Worm (Caenorhabditis elegans): Measurements from ENCODE around the gene lcmt-1.
"Not testable (repeated sequence)": the region's sequence is repeated elsewhere in the genome, so short reads cannot be mapped to it uniquely, and the experiment has no call there.

The lcmt-1 gene

ce11 chrIII:4370585-4370984 lies 27.3 kb downstream of the lcmt-1 start, which contains the start of gene ckb-3:
TSS of gene ckb-3 (plus strand) at chrIII:4370885.
- TF ChIP-seq lin-29 (GFP tag; IDR thresholded peaks at IDR 0.05) (no peak), set-16 (GFP tag; IDR thresholded peaks at IDR 0.05) (no peak), zag-1 (tag; optimal IDR thresholded peaks at IDR 0.05) (no peak), nhr-41 (GFP tag; IDR thresholded peaks at IDR 0.05) (no peak), F49E8.2 (tag; optimal IDR thresholded peaks at IDR 0.05; ENCODE audit: borderline replicate concordance) (no peak), F26F4.8 (GFP tag; conservative IDR thresholded peaks at IDR 0.05) (no peak), T26A8.4 (GFP tag; IDR thresholded peaks at IDR 0.05) (no peak), lin-38 (GFP tag; IDR thresholded peaks at IDR 0.05) (no peak), dve-1 (tag; optimal IDR thresholded peaks at IDR 0.05; ENCODE audit: insufficient read depth) (no peak), dmd-9 (GFP tag; IDR thresholded peaks at IDR 0.05) (no peak), daf-8 (GFP tag; IDR thresholded peaks at IDR 0.05) (no peak), lim-7 (GFP tag; IDR thresholded peaks at IDR 0.05) (no peak), lin-39 (tag; optimal IDR thresholded peaks at IDR 0.05) (no peak), ZK337.2 (GFP tag; IDR thresholded peaks at IDR 0.05) (no peak), R02D3.7 (tag; optimal IDR thresholded peaks at IDR 0.05) (no peak)

- TF ChIP-seq snpc-4 (tag; optimal IDR thresholded peaks at IDR 0.05) (no peak), daf-16 (GFP tag; optimal IDR thresholded peaks at IDR 0.05) (no peak), daf-16 (tag; optimal IDR thresholded peaks at IDR 0.05) (peak; percentile 97)
These were observed 29.6 kb downstream of the lcmt-1 start for ce11 chrIII:4372894-4373293.

ce11 chrIII:4374854-4375253 lies 31.6 kb downstream of the lcmt-1 start, which contains the start of gene pals-26:
TSS of gene pals-26 (plus strand) at chrIII:4375154.
- TF ChIP-seq ztf-7 (tag; optimal IDR thresholded peaks at IDR 0.05) = no peak

- TF ChIP-seq arid-1 (GFP tag; conservative IDR thresholded peaks at IDR 0.05) (peak; percentile 68), snpc-1.2 (GFP tag; IDR thresholded peaks at IDR 0.05) (peak; percentile 30; the same call in 1 of the 2 replicates), hif-1 (tag; optimal IDR thresholded peaks at IDR 0.05) (peak in 1 of 2 experiments; percentile 54), spr-1 (tag; optimal IDR thresholded peaks at IDR 0.05) (peak; percentile 77), daf-16 (GFP tag; optimal IDR thresholded peaks at IDR 0.05) (peak in 1 of 2 experiments; percentile 48), daf-16 (tag; optimal IDR thresholded peaks at IDR 0.05) (peak; percentile 40), pqm-1 (tag; optimal IDR thresholded peaks at IDR 0.05) (peak; percentile 70), mxl-2 (GFP tag; conservative IDR thresholded peaks at IDR 0.05) (0 out of 2 replicates have a peak, but pooled peaks have one; percentile 56), madf-9 (GFP tag; conservative IDR thresholded peaks at IDR 0.05) (peak; percentile 56; the same call in 1 of the 2 replicates), lim-7 (GFP tag; IDR thresholded peaks at IDR 0.05) (peak; percentile 65), mdt-29 (GFP tag; IDR thresholded peaks at IDR 0.05) (0 out of 2 replicates have a peak, but pooled peaks have one; percentile 17), madf-5 (GFP tag; IDR thresholded peaks at IDR 0.05) (peak; percentile 46 to 62; a peak in 1 of 4 replicates), mxl-3 (GFP tag; optimal IDR thresholded peaks at IDR 0.05) (peak; percentile 48), fkh-10 (GFP tag; optimal IDR thresholded peaks at IDR 0.05) (peak; percentile 4), tra-1 (GFP tag; IDR thresholded peaks at IDR 0.05) (peak; percentile 64), egl-43 (GFP tag; IDR thresholded peaks at IDR 0.05) (peak; percentile 79), php-3 (GFP tag; IDR thresholded peaks at IDR 0.05) (peak; percentile 48), duxl-1 (tag; optimal IDR thresholded peaks at IDR 0.05; ENCODE audit: poor library complexity) (peak; percentile 79), zip-11 (GFP tag; IDR thresholded peaks at IDR 0.05) (peak; percentile 46; the same call in 1 of the 2 replicates), set-16 (GFP tag; IDR thresholded peaks at IDR 0.05) (peak; percentile 91), ZK337.2 (GFP tag; IDR thresholded peaks at IDR 0.05) (peak; percentile 70; the same call in 1 of the 2 replicates), Y5F2A.4 (GFP tag; optimal IDR thresholded peaks at IDR 0.05) (peak; percentile 19), rbr-2 (tag; optimal IDR thresholded peaks at IDR 0.05) (peak; percentile 69), mes-2 (tag; optimal IDR thresholded peaks at IDR 0.05; ENCODE audit: poor library complexity, severe bottlenecking) (peak; percentile 62), nhr-28 (tag; optimal IDR thresholded peaks at IDR 0.05) (peak; percentile 18), pha-4 (GFP tag; IDR thresholded peaks at IDR 0.05) (peak; percentile 82), daf-19 (GFP tag; conservative IDR thresholded peaks at IDR 0.05) (0 out of 2 replicates have a peak, but pooled peaks have one; percentile 57), nhr-41 (GFP tag; IDR thresholded peaks at IDR 0.05) (peak; percentile 78), zip-2 (tag; optimal IDR thresholded peaks at IDR 0.05) (peak; percentile 45), F49E8.2 (tag; optimal IDR thresholded peaks at IDR 0.05; ENCODE audit: borderline replicate concordance) (peak; percentile 2)
- TF ChIP-seq pha-4 (tag; optimal IDR thresholded peaks at IDR 0.05) = not testable (repeated sequence)
These were observed 35.5 kb downstream of the lcmt-1 start for ce11 chrIII:4378600-4379293.

Data from whole organism, L4 larva.